Worm (Caenorhabditis elegans): ENCODE data around the gene T25D10.1.

DNA sequence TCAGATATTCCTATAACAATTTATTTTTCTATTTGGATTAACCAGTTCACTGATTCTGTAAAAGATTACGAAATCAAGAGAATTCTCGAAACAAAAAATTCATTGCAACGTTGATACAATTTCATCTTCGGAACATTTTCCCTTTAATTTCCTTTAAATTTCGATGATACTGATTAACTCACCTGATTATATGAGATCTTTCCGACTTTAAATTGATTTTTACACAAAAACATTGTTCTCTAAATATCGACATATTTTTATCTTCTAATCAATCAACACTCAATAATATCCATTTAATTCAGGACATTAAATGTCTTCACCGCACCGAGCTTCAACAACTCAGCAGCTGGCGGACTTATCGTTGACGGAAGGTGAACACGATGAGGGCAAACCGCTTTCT lies 32.2 kb upstream of the T25D10.1 start, which contains the start of gene lin-23:
- TF ChIP-seq flt-1 (GFP tag; IDR thresholded peaks at IDR 0.05) (no peak), ztf-29 (GFP tag; IDR thresholded peaks at IDR 0.05) (no peak)
